Worm (Caenorhabditis elegans): ENCODE results near the gene F52H2.3.

DNA sequence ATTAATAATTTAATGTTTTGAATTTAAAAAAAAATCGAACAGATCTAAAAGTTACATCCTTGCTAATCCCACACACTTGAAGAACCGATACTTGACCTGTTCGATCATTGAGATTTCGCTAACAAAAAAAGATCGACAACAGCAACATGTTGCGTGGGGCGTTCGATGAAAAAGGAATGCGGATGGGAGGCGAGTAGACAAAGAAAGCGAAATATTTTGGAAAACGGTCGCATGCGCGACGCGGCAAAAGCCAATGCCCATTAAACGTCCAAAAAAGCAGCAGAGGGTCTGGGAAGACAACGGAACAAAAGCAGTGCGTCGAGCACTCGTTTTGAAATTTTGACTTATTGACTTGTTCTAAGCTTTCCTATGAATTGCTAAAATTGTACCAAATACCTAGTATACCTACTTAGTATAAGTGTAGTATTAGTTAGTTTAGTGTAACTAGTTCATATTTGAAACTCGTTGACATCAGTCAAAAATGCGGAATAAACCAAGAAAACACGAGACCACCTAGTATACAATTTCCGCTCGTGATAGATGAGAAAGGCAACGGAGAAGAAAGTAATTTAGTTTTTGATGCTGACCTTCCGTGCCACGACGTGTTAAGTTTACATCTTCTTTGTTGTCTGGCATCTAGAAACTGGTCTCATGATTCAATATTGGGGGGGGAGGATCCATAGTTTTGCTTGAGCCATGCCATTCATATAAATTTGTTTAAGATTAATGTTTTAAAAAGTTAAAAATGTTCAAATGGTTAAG is 41.2 kb upstream of the F52H2.3 start:
- no peak for TF ChIP-seq elt-1 (tag; optimal IDR thresholded peaks at IDR 0.05; ENCODE audit: borderline replicate concordance, insufficient read depth)
- TF ChIP-seq unc-62 (GFP tag; optimal IDR thresholded peaks at IDR 0.05): no peak
- no peak for TF ChIP-seq ceh-43 (GFP tag; optimal IDR thresholded peaks at IDR 0.05)
- no peak for TF ChIP-seq mab-5 (tag; optimal IDR thresholded peaks at IDR 0.05)
- TF ChIP-seq nhr-237 (tag; optimal IDR thresholded peaks at IDR 0.05): no peak
- no peak for TF ChIP-seq snpc-4 (tag; optimal IDR thresholded peaks at IDR 0.05)
- TF ChIP-seq unc-39 (tag; optimal IDR thresholded peaks at IDR 0.05): no peak
- no peak for TF ChIP-seq pha-4 (tag; optimal IDR thresholded peaks at IDR 0.05)
- no peak for TF ChIP-seq sptf-1 (tag; optimal IDR thresholded peaks at IDR 0.05)
- no peak for TF ChIP-seq tbx-8 (GFP tag; optimal IDR thresholded peaks at IDR 0.05)
- no peak for TF ChIP-seq lsy-2 (tag; optimal IDR thresholded peaks at IDR 0.05)
- no peak for TF ChIP-seq lin-32 (GFP tag; optimal IDR thresholded peaks at IDR 0.05)
- TF ChIP-seq drap-1 (GFP tag; optimal IDR thresholded peaks at IDR 0.05): no peak
